Fruit fly (Drosophila melanogaster) whole organism, embryonic: ENCODE data around the gene CG13690.
A peak's percentile ranks its signal among the peaks of the same experiment; 100 is the strongest.

Experiments used
- Bteb2 ChIP-seq: fragments of 200-800 bp; sonication (Bioruptor generic); optimal IDR thresholded peaks from 2 replicates; lab custom pipeline; 2016; ENCODE audit warnings: missing biosample characterization, missing genetic modification characterization
- CG10147 ChIP-seq: fragments of 200-800 bp; sonication (Bioruptor generic); optimal IDR thresholded peaks from 2 replicates; lab custom pipeline; 2019; ENCODE audit warnings: missing biosample characterization, mild to moderate bottlenecking, missing genetic modification characterization, moderate library complexity
- CG10543 ChIP-seq: fragments of 200-800 bp; sonication (Bioruptor generic); optimal IDR thresholded peaks from 3 replicates; lab custom pipeline; 2017; ENCODE audit warnings: missing biosample characterization, mild to moderate bottlenecking, missing genetic modification characterization, moderate library complexity
- CG11085 ChIP-seq: fragments of 200-800 bp; sonication (Bioruptor generic); IDR thresholded peaks from 2 replicates; pipeline ENCODE4 v1.3.6; 2022; ENCODE audit warnings: missing biosample characterization, missing genetic modification characterization
- CG11504 ChIP-seq: fragments of 200-800 bp; sonication (Bioruptor generic); optimal IDR thresholded peaks from 3 replicates; lab custom pipeline; 2019; ENCODE audit warnings: missing biosample characterization, mild to moderate bottlenecking, missing genetic modification characterization, moderate library complexity
- CG11695 ChIP-seq: fragments of 200-800 bp; sonication (Bioruptor generic); IDR thresholded peaks from 3 replicates; pipeline ENCODE4 v1.3.6; 2022; ENCODE audit warnings: missing biosample characterization, missing genetic modification characterization
- CG12236 ChIP-seq: fragments of 200-800 bp; sonication (Bioruptor generic); optimal IDR thresholded peaks from 2 replicates; lab custom pipeline; 2016; ENCODE audit warnings: missing biosample characterization, missing genetic modification characterization
- CG12744 ChIP-seq: fragments of 200-800 bp; sonication (Bioruptor generic); optimal IDR thresholded peaks from 2 replicates; lab custom pipeline; 2016; ENCODE audit warnings: missing biosample characterization, missing genetic modification characterization
- CG12769 ChIP-seq: fragments of 200-800 bp; sonication (Bioruptor generic); optimal IDR thresholded peaks from 2 replicates; lab custom pipeline; 2019; ENCODE audit warnings: missing biosample characterization, mild to moderate bottlenecking, missing genetic modification characterization, moderate library complexity
- CG14014 ChIP-seq: fragments of 200-800 bp; sonication (Bioruptor generic); IDR thresholded peaks from 2 replicates; pipeline ENCODE4 v1.3.6; 2022; ENCODE audit warnings: missing biosample characterization, missing genetic modification characterization
- CG15601 ChIP-seq: fragments of 200-800 bp; sonication (Bioruptor generic); optimal IDR thresholded peaks from 3 replicates; lab custom pipeline; 2019; ENCODE audit warnings: missing biosample characterization, mild to moderate bottlenecking, missing genetic modification characterization, moderate library complexity
- CG17612 ChIP-seq: fragments of 200-800 bp; sonication (Bioruptor generic); IDR thresholded peaks from 2 replicates; pipeline ENCODE4 v1.3.6; 2022; ENCODE audit warnings: missing biosample characterization, missing genetic modification characterization
- CG6813 ChIP-seq: fragments of 200-800 bp; sonication (Bioruptor generic); optimal IDR thresholded peaks from 2 replicates; lab custom pipeline; 2017; ENCODE audit warnings: missing biosample characterization, missing genetic modification characterization, mild to moderate bottlenecking, moderate library complexity, missing genetic modification reagents
- CG8089 ChIP-seq: fragments of 200-800 bp; sonication (Bioruptor generic); optimal IDR thresholded peaks from 3 replicates; lab custom pipeline; 2016; ENCODE audit warnings: missing biosample characterization, missing genetic modification characterization
- CG8388 ChIP-seq: fragments of 200-800 bp; sonication (Bioruptor generic); optimal IDR thresholded peaks from 2 replicates; lab custom pipeline; 2019; ENCODE audit warnings: missing biosample characterization, mild to moderate bottlenecking, missing genetic modification characterization, moderate library complexity
- CG9437 ChIP-seq: fragments of 200-800 bp; sonication (Bioruptor generic); optimal IDR thresholded peaks from 2 replicates; lab custom pipeline; 2018; ENCODE audit warnings: missing biosample characterization, mild to moderate bottlenecking, missing genetic modification characterization
- CTCF ChIP-seq: fragments of 200-800 bp; sonication (Bioruptor generic); optimal IDR thresholded peaks from 2 replicates; lab custom pipeline; 2017; ENCODE audit warnings: missing biosample characterization, mild to moderate bottlenecking, missing genetic modification characterization, moderate library complexity
- Gug ChIP-seq: fragments of 200-800 bp; sonication (Bioruptor generic); IDR thresholded peaks from 4 replicates; pipeline ENCODE4 v1.3.6; 2022; ENCODE audit warnings: missing biosample characterization, missing genetic modification characterization
- Hey ChIP-seq: fragments of 200-800 bp; sonication (Bioruptor generic); optimal IDR thresholded peaks from 3 replicates; lab custom pipeline; 2018; ENCODE audit warnings: missing biosample characterization, mild to moderate bottlenecking, missing genetic modification characterization
- TFAM ChIP-seq: fragments of 200-800 bp; sonication (Bioruptor generic); optimal IDR thresholded peaks from 2 replicates; lab custom pipeline; 2017; ENCODE audit warnings: missing biosample characterization, missing genetic modification characterization, inconsistent platforms
- chinmo ChIP-seq: fragments of 200-800 bp; sonication (Bioruptor generic); IDR thresholded peaks from 4 replicates; pipeline ENCODE4 v1.3.6; 2022; ENCODE audit warnings: missing biosample characterization, missing genetic modification characterization; ENCODE audit not compliant: partially characterized antibody
- chm ChIP-seq: fragments of 200-800 bp; sonication (Bioruptor generic); IDR thresholded peaks from 2 replicates; pipeline ENCODE4 v1.3.6; 2022; ENCODE audit warnings: missing biosample characterization, missing genetic modification characterization
- chn ChIP-seq: fragments of 200-800 bp; sonication (Bioruptor generic); optimal IDR thresholded peaks from 2 replicates; lab custom pipeline; 2016; ENCODE audit warnings: missing biosample characterization, missing genetic modification characterization
- corto ChIP-seq: fragments of 200-800 bp; sonication (Bioruptor generic); optimal IDR thresholded peaks from 2 replicates; lab custom pipeline; 2016; ENCODE audit warnings: missing biosample characterization, mild to moderate bottlenecking, missing genetic modification characterization, moderate library complexity
- crp ChIP-seq, 2 experiments: fragments of 200-800 bp; sonication (Bioruptor generic); optimal IDR thresholded peaks; 2 replicates in 1 of 2; 3 replicates in 1 of 2; lab custom pipeline; 2017; ENCODE audit warnings: missing biosample characterization in 2 of 2, missing genetic modification characterization in 2 of 2, mild to moderate bottlenecking in 1 of 2, moderate library complexity in 1 of 2
- eve ChIP-seq, 2 experiments: fragments of >200 bp; optimal IDR thresholded peaks; 2 replicates each; lab custom pipeline; 2017; ENCODE audit warnings: missing biosample characterization in 2 of 2, missing genetic modification characterization in 2 of 2
- fd3F ChIP-seq: fragments of 200-800 bp; sonication (Bioruptor generic); optimal IDR thresholded peaks from 2 replicates; lab custom pipeline; 2018; ENCODE audit warnings: missing biosample characterization, mild to moderate bottlenecking, missing genetic modification characterization, moderate library complexity
- ftz-f1 ChIP-seq: fragments of 200-800 bp; sonication (Bioruptor generic); optimal IDR thresholded peaks from 2 replicates; lab custom pipeline; 2016; ENCODE audit warnings: missing biosample characterization, missing genetic modification characterization
- hkb ChIP-seq, 2 experiments: fragments of 200-800 bp in 1 of 2; fragments of >200 bp in 1 of 2; sonication (Bioruptor generic) in 1 of 2; IDR thresholded peaks in 1 of 2; optimal IDR thresholded peaks in 1 of 2; 2 replicates each; pipeline versions ENCODE4 v1.3.6 to Lab custom; 2017 to 2022; ENCODE audit warnings: missing biosample characterization in 1 of 2, missing genetic modification characterization in 1 of 2
- hth ChIP-seq: fragments of >200 bp; optimal IDR thresholded peaks from 2 replicates; lab custom pipeline; 2017; ENCODE audit warnings: inconsistent platforms
- jigr1 ChIP-seq: fragments of 200-800 bp; sonication (Bioruptor generic); IDR thresholded peaks from 3 replicates; pipeline ENCODE4 v1.3.6; 2022; ENCODE audit warnings: missing biosample characterization, missing genetic modification characterization
- kay ChIP-seq: fragments of 200-800 bp; sonication (Bioruptor generic); optimal IDR thresholded peaks from 2 replicates; lab custom pipeline; 2016; ENCODE audit warnings: missing biosample characterization, missing genetic modification characterization
- ken ChIP-seq: fragments of 200-800 bp; sonication (Bioruptor generic); IDR thresholded peaks from 3 replicates; pipeline ENCODE4 v1.3.6; 2022; ENCODE audit warnings: missing biosample characterization, missing genetic modification characterization
- klu ChIP-seq: fragments of 200-800 bp; sonication (Bioruptor generic); IDR thresholded peaks from 2 replicates; pipeline ENCODE4 v1.3.6; 2022; ENCODE audit warnings: missing biosample characterization, missing genetic modification characterization
- lab ChIP-seq: fragments of 200-800 bp; sonication (Bioruptor generic); optimal IDR thresholded peaks from 3 replicates; lab custom pipeline; 2017; ENCODE audit warnings: missing biosample characterization, missing genetic modification characterization, mild to moderate bottlenecking, moderate library complexity, missing genetic modification reagents
- nmo ChIP-seq: fragments of 200-800 bp; sonication (Bioruptor generic); optimal IDR thresholded peaks from 2 replicates; lab custom pipeline; 2018; ENCODE audit warnings: missing biosample characterization, mild to moderate bottlenecking, missing genetic modification characterization, moderate library complexity
- oc ChIP-seq: fragments of 200-800 bp; sonication (Bioruptor generic); optimal IDR thresholded peaks from 2 replicates; lab custom pipeline; 2018; ENCODE audit warnings: missing biosample characterization, mild to moderate bottlenecking, missing genetic modification characterization, moderate library complexity
- pb ChIP-seq: fragments of 200-800 bp; sonication (Bioruptor generic); optimal IDR thresholded peaks from 3 replicates; lab custom pipeline; 2016; ENCODE audit warnings: missing biosample characterization, missing genetic modification characterization
- ranshi ChIP-seq: fragments of 200-800 bp; sonication (Bioruptor generic); IDR thresholded peaks from 2 replicates; pipeline ENCODE4 v1.3.6; 2022; ENCODE audit warnings: missing biosample characterization, missing genetic modification characterization
- scrt ChIP-seq: fragments of 200-800 bp; sonication (Bioruptor generic); optimal IDR thresholded peaks from 2 replicates; lab custom pipeline; 2018; ENCODE audit warnings: missing biosample characterization, mild to moderate bottlenecking, missing genetic modification characterization, moderate library complexity
- sd ChIP-seq: fragments of 200-800 bp; sonication (Bioruptor generic); optimal IDR thresholded peaks from 3 replicates; lab custom pipeline; 2018; ENCODE audit warnings: missing biosample characterization, mild to moderate bottlenecking, missing genetic modification characterization, moderate library complexity
- slou ChIP-seq: fragments of 200-800 bp; sonication (Bioruptor generic); optimal IDR thresholded peaks from 3 replicates; lab custom pipeline; 2016; ENCODE audit warnings: missing biosample characterization, missing genetic modification characterization
- so ChIP-seq: fragments of 200-800 bp; sonication (Bioruptor generic); IDR thresholded peaks from 3 replicates; pipeline ENCODE4 v1.3.6; 2022; ENCODE audit warnings: missing biosample characterization, missing genetic modification characterization
- sqz ChIP-seq: fragments of 200-800 bp; sonication (Bioruptor generic); optimal IDR thresholded peaks from 3 replicates; lab custom pipeline; 2018; ENCODE audit warnings: missing biosample characterization, mild to moderate bottlenecking, missing genetic modification characterization
- trem ChIP-seq: fragments of 200-800 bp; optimal IDR thresholded peaks from 3 replicates; lab custom pipeline; 2019; ENCODE audit warnings: missing biosample characterization, mild to moderate bottlenecking, missing genetic modification characterization, moderate library complexity
- vnd ChIP-seq: fragments of 200-800 bp; sonication (Bioruptor generic); IDR thresholded peaks from 3 replicates; pipeline ENCODE4 v1.3.6; 2022; ENCODE audit warnings: missing biosample characterization, missing genetic modification characterization; ENCODE audit not compliant: partially characterized antibody
- zen2 ChIP-seq: fragments of 200-800 bp; sonication (Bioruptor generic); IDR thresholded peaks from 3 replicates; pipeline ENCODE4 v1.3.6; 2022; ENCODE audit warnings: missing biosample characterization, missing genetic modification characterization; ENCODE audit not compliant: partially characterized antibody

The CG13690 gene

dm6 chr2L:421119-421821 is 1.8 kb upstream of the CG13690 start, which contains the start of the genes CG11885 and CG13692 (continued):
- TF ChIP-seq kay (GFP tag; lab: Kevin White, UChicago) (peak; percentile 35), trem (peak; percentile 90), hkb (optimal IDR thresholded peaks at IDR 0.05; lab: Kevin White, UChicago) (no peak), hkb (GFP tag; IDR thresholded peaks at IDR 0.05; lab: Robert Waterston, UW) (0 out of 2 replicates have a peak, but pooled peaks have one; percentile 37), hth (lab: Kevin White, UChicago) (no peak), CG12744 (GFP tag; lab: Kevin White, UChicago) (peak; percentile 30), CTCF (peak; percentile 95), oc (tag; lab: Kevin White, UChicago) (peak; percentile 13), CG17612 (GFP tag; lab: Robert Waterston, UW) (no peak), chn (GFP tag; lab: Kevin White, UChicago) (no peak), chm (GFP tag; lab: Robert Waterston, UW) (peak; percentile 22; the same call in 1 of the 2 replicates), ken (peak; percentile 51; the same call in 2 of the 3 replicates), TFAM (GFP tag; lab: Kevin White, UChicago) (no peak), crp (GFP tag; optimal IDR thresholded peaks at IDR 0.05; lab: Kevin White, UChicago) (peak in 1 of 2 experiments; percentile 9), CG12236 (GFP tag; lab: Kevin White, UChicago) (no peak), CG15601 (tag; lab: Kevin White, UChicago) (peak; percentile 92), Bteb2 (GFP tag; lab: Kevin White, UChicago) (peak; percentile 10), Hey (tag; lab: Kevin White, UChicago) (no peak), CG11504 (tag; lab: Kevin White, UChicago) (peak; percentile 55), ftz-f1 (GFP tag; lab: Kevin White, UChicago) (peak; percentile 58), CG8089 (GFP tag; lab: Kevin White, UChicago) (no peak), CG11085 (GFP tag; lab: Robert Waterston, UW) (no peak), lab (GFP tag; lab: Kevin White, UChicago) (peak; percentile 60), CG10147 (GFP tag; lab: Kevin White, UChicago) (peak; percentile 30), CG9437 (GFP tag; lab: Kevin White, UChicago) (peak; percentile 61), sd (tag; lab: Kevin White, UChicago) (peak; percentile 74), corto (GFP tag; lab: Kevin White, UChicago) (peak; percentile 6), Gug (GFP tag; lab: Robert Waterston, UW) (no peak), CG14014 (0 out of 2 replicates have a peak, but pooled peaks have one; percentile 28), scrt (no peak), nmo (GFP tag; lab: Kevin White, UChicago) (peak; percentile 59), so (GFP tag; lab: Robert Waterston, UW) (no peak; the same call in 2 of the 3 replicates), zen2 (GFP tag; lab: Robert Waterston, UW) (peak; percentile 99), chinmo (peak; percentile 99), CG6813 (GFP tag; lab: Kevin White, UChicago) (no peak)

DNA sequence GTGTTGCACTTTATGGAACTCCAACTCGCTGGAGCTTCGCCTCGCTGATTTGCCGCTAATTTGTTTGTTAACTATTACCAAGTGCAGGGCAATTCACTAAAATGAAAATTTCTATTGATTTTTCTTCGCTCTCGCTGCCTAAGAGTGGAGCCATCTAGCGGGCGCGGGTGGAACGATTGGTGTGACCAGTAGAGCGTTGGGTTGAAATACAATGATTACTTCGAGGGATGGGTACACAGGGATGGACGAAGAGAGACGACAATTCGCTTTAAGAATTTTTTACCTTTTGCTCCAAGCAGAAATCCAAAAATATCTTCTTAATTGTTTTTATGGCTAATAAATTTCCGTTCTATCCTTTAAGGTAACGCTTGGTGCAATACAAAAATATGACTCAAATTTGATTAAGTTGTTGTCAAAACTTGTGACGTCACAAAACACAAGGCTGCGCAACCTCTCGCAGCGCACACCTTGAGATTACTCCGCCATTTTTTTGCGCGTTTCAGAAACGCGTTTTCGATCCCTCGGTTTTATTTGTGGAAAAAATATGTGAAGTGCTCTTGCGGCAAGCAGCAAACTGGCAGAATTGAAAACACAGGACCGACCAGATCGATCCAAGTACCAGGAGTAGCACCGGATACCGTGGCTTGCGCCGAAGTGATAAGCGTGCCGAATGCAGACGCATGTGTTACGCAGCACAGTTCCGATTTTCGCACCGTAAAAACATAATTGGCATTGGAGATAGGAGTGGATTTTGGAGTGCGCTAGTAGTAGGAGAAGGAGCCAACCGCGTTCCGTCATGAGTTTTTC is 4.7 kb downstream of the CG13690 start, which contains the start of the genes AP-2alpha and ebi:
Gene AP-2alpha (minus strand): TSS at position 185 of the 807 bp plus-strand sequence.
Gene ebi (plus strand): TSS at position 475 of the 807 bp plus-strand sequence.
- TF ChIP-seq jigr1 (GFP tag; lab: Robert Waterston, UW) (peak; percentile 84; the same call in 2 of the 3 replicates), pb (peak; percentile 89), sqz (GFP tag; lab: Kevin White, UChicago) (peak; percentile 22), CG8388 (GFP tag; lab: Kevin White, UChicago) (peak; percentile 68), CG10543 (GFP tag; lab: Kevin White, UChicago) (peak; percentile 90), slou (peak; percentile 86), vnd (GFP tag; lab: Robert Waterston, UW) (no peak), fd3F (peak; percentile 74), eve (GFP tag; optimal IDR thresholded peaks at IDR 0.05; lab: Kevin White, UChicago) (peak in 1 of 2 experiments; percentile 58), ranshi (GFP tag; lab: Robert Waterston, UW) (peak; percentile 88; the same call in 1 of the 2 replicates), klu (GFP tag; lab: Robert Waterston, UW) (peak; percentile 89), CG11695 (peak; percentile 81), chn (GFP tag; lab: Kevin White, UChicago) (peak; percentile 94), CG12769 (tag; lab: Kevin White, UChicago) (peak; percentile 90)
